Fruit fly (Drosophila melanogaster): ENCODE results near the gene g.

g gene

dm6 chrX:13761762-13762371 is 25.8 kb upstream of the g start:
- TF ChIP-seq psq (optimal IDR thresholded peaks at IDR 0.05) (no peak), Dll (optimal IDR thresholded peaks at IDR 0.05) (peak; percentile 3)

- TF ChIP-seq Dll (optimal IDR thresholded peaks at IDR 0.05) = no peak
- no peak for TF ChIP-seq psq (optimal IDR thresholded peaks at IDR 0.05)
- no peak for TF ChIP-seq pan (optimal IDR thresholded peaks at IDR 0.05)
- TF ChIP-seq usp (GFP tag; optimal IDR thresholded peaks at IDR 0.05) = no peak
- TF ChIP-seq EcR (GFP tag; optimal IDR thresholded peaks at IDR 0.05) = no peak
- TF ChIP-seq CG8478 (optimal IDR thresholded peaks at IDR 0.05) = no peak
Observed at dm6 chrX:13758989-13759549, 23.0 kb upstream of the g start, which contains the start of gene Yp3. Gene Yp3 (plus strand): TSS chrX:13759546.

- no peak for TF ChIP-seq pan (optimal IDR thresholded peaks at IDR 0.05)
- TF ChIP-seq Dll (optimal IDR thresholded peaks at IDR 0.05) = no peak
- no peak for TF ChIP-seq EcR (GFP tag; optimal IDR thresholded peaks at IDR 0.05)
- no peak for TF ChIP-seq CG8478 (optimal IDR thresholded peaks at IDR 0.05)
- no peak for TF ChIP-seq usp (GFP tag; optimal IDR thresholded peaks at IDR 0.05)
- no peak for TF ChIP-seq psq (optimal IDR thresholded peaks at IDR 0.05)
Observed at dm6 chrX:13756776-13757312, 20.8 kb upstream of the g start, which contains the start of the genes CG32625 and Rtc1. Gene CG32625 (minus strand): TSS chrX:13756826. Gene Rtc1 (plus strand): TSS chrX:13757179.

DNA sequence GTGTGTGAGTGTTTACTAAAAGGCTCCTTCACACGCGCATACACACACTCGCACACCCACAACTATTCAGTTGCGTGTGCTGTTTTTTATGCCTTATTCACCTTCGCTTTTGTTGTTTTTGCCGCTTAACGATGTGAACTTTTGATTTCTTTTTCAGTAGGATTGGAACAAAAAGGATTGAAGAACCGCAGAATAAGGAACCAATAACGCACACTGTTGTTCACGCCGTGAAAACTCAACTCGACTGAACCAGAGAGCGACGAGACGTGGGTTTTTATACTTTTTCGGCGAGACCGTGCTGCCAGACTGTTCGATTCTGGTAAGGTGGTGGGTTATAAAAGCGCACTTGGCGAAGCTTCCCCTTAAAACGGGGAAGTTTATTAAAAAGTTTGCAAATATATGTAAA is 19.1 kb upstream of the g start, which contains the start of gene Pdcd4:
Gene Pdcd4, minus strand, starts transcription at position 255 of the 406 bp plus-strand sequence.
- TF ChIP-seq pan (optimal IDR thresholded peaks at IDR 0.05) (no peak), EcR (GFP tag; optimal IDR thresholded peaks at IDR 0.05) (peak in 1 of 2 experiments; percentile 51)

DNA sequence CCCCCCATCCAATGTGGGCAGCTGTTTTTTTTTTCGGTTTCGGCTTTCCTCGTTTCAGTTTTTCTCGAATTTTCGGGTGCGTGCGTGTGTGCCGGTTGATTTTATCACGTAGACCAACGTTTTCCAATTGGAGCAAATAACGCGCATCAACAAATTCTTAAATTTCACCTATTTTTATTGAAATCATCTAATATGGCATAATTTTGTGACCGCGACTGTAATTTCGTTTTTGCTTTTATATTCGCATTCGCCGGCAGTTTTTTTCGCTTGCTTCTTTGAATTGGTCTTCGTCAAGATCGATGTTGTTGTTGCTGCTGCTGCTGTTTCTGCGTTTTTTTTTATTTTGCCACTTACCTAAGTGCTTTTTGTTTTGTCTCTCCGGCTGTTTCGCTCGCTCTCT is 18.4 kb upstream of the g start:
- TF ChIP-seq pan (optimal IDR thresholded peaks at IDR 0.05) (no peak), Dll (optimal IDR thresholded peaks at IDR 0.05) (no peak), psq (optimal IDR thresholded peaks at IDR 0.05) (no peak), EcR (GFP tag; optimal IDR thresholded peaks at IDR 0.05) (no peak), usp (GFP tag; optimal IDR thresholded peaks at IDR 0.05) (no peak), CG8478 (optimal IDR thresholded peaks at IDR 0.05) (no peak)

- no peak for TF ChIP-seq psq (optimal IDR thresholded peaks at IDR 0.05)
- no peak for TF ChIP-seq pan (optimal IDR thresholded peaks at IDR 0.05)
- TF ChIP-seq Dll (optimal IDR thresholded peaks at IDR 0.05) = no peak
- no peak for TF ChIP-seq EcR (GFP tag; optimal IDR thresholded peaks at IDR 0.05)
- TF ChIP-seq CG8478 (optimal IDR thresholded peaks at IDR 0.05) = no peak
- TF ChIP-seq usp (GFP tag; optimal IDR thresholded peaks at IDR 0.05) = no peak
Observed at dm6 chrX:13753775-13754174, 17.7 kb upstream of the g start.

DNA sequence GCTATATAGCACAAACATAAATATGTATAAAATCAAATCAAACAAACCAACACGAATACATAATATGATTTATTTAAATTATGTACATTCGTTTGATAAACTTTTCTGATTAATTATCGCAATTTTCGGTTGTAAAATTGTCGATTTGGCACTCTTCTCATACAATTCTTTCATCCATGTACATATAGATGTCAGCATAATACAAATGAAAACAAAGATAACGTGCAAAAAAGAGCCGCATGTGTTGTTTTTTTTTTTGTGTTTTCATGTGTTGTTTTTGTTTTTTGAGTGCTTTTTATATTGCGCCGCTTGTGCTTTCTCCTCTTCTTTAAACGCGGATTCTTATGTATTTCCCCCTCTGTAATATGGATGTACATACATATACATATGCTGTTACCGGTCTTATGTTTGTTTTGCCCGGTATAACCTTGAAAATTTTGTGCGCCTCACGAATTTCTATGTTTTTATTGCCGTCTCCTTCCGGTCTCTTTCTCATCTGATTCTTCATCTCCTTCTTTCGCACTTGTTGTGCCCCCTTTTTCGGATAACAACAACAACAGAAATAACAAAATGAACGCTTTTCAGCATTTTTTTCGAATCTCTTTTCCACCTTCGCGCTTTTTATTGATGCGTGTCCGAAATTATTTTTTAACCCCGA is 17.2 kb upstream of the g start:
- TF ChIP-seq psq (optimal IDR thresholded peaks at IDR 0.05) (peak; percentile 36), Dll (optimal IDR thresholded peaks at IDR 0.05) (no peak), usp (GFP tag; optimal IDR thresholded peaks at IDR 0.05) (no peak), EcR (GFP tag; optimal IDR thresholded peaks at IDR 0.05) (no peak), CG8478 (optimal IDR thresholded peaks at IDR 0.05) (no peak), pan (optimal IDR thresholded peaks at IDR 0.05) (no peak)

DNA sequence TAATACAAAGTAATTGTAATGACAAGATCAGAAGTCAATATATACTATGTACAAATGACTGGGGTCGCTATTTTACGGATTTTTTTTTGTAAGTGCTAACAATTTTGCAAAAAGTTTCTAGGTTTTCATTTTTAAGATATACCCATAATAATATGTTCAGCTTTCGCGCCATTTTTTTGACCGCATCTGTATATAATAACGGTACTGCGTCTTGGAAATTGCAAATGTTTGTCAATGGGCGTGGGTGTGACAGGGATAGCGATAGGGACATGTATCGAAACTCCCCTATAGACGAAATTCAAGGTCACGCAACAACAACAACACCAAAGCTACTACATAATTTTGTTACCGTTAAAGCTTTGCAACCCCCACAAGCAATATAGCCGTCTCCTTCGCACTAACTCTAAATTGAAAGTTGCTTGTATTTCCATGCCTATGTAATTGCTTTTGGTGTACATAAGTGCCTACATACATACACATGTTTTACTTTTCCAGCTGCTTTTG is 16.5 kb upstream of the g start:
- no peak for TF ChIP-seq usp (GFP tag; optimal IDR thresholded peaks at IDR 0.05)
- TF ChIP-seq EcR (GFP tag; optimal IDR thresholded peaks at IDR 0.05) = no peak
- TF ChIP-seq CG8478 (optimal IDR thresholded peaks at IDR 0.05) = no peak
- no peak for TF ChIP-seq psq (optimal IDR thresholded peaks at IDR 0.05)
- TF ChIP-seq Dll (optimal IDR thresholded peaks at IDR 0.05) = no peak
- TF ChIP-seq pan (optimal IDR thresholded peaks at IDR 0.05) = no peak

DNA sequence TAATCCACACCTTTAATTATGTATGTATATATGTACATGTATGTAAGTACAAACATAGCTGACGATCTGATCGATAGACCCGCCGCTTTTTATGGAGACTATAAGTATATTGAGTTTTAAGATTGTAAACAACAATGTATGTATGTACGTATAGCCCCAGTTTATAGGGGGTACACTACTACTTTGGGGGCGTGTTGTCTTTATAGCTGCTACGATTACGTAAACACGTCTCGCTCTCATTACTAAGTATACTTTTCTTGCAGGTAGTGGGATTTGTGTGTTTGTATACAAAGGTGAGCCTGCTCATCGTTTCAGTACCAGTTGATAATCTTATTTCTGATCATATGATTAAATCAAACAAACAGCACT is 13.8 kb upstream of the g start:
- TF ChIP-seq CG8478 (optimal IDR thresholded peaks at IDR 0.05) = no peak
- TF ChIP-seq Dll (optimal IDR thresholded peaks at IDR 0.05) = no peak
- no peak for TF ChIP-seq EcR (GFP tag; optimal IDR thresholded peaks at IDR 0.05)
- no peak for TF ChIP-seq usp (GFP tag; optimal IDR thresholded peaks at IDR 0.05)
- no peak for TF ChIP-seq pan (optimal IDR thresholded peaks at IDR 0.05)
- no peak for TF ChIP-seq psq (optimal IDR thresholded peaks at IDR 0.05)

DNA sequence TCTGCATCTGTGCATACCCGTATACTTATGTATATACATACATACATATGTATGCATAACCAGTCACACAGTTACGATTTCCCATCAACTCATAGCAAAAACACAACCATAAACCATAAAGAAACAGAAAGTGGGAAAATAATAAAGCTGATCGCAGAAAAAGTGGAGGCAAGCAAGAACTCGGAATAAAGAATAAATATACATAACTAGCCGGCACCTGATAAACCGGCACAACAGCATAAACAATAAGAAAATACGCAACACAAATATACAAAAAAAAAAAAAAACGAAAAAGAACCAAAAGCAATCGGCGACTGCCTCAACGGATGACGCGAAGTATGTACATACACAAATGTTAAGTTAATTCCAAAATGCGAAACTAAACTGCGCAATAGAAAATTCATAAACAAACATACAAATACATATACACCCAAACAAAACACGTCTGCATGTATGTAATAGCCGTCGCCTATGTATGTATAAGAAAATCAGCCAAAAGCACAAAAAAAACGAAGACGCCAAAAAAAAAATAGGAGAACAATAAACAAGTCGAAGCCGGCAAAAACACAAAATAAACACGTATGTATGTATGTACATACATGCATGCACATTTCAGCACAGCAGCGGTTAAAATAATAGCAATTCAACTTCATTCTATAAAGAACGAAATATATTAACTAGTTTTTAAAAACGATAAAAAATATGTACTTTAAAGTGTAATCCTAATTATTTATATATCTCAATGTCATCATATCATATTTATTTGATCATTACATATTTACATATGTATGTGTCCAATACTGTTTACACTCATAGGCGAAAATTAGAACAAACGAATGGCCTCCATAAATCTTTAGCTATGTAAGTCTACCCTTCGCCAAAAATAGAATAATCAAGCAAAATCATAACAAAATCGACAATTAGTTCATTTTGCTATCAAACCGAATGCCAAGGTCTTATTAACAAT is 13.1 kb upstream of the g start:
- TF ChIP-seq CG8478 (optimal IDR thresholded peaks at IDR 0.05) (no peak), usp (GFP tag; optimal IDR thresholded peaks at IDR 0.05) (no peak), psq (optimal IDR thresholded peaks at IDR 0.05) (no peak), EcR (GFP tag; optimal IDR thresholded peaks at IDR 0.05) (no peak), pan (optimal IDR thresholded peaks at IDR 0.05) (no peak), Dll (optimal IDR thresholded peaks at IDR 0.05) (no peak)
